Fruit fly (Drosophila melanogaster): ENCODE measurements around the gene CG43248.

Gene CG43248

DNA sequence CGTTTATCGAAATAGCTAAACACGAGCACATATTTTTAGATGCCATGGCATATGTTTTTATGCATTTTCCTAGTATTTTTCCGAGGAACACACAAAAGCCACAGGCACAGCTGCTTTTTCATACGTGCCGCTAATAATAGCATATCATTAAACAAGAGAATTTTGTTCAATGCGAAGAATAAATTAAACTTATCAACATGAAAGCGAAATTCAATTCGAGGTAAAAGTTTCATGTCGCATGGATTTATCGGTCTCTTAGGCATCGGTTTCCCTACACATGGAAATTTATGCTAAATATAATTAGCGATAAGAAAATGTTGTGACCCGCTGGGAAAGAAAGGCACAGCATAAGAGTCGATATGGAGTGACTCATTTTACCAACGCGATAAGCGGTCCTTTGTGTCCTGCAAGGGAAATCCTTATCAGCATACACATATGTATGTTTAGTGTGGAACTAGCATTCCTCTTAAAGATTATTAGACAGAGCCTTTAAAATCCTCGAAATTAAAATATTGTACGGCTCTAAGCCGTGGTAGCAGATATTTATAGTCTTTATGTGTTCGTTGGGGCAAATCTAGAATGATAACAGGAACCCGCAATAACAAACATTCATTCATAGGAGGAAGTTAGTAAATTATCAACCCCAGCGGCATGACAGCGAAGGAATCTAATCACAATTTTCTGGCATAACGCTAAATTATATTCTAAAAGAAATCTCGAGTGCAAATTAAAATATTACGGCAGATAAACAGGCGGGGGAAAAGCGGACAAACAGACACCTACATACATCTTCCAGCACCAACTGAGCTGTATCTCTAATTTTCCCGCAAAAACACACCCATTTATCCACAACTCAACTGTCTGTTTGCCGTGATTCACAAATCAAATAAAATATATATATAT lies at the start of gene CG43248:
TSS of gene CG43248 (minus strand) at position 51 of the 903 bp plus-strand sequence.
- peak; percentile 80 for TF ChIP-seq noc (tag; optimal IDR thresholded peaks at IDR 0.05)

DNA sequence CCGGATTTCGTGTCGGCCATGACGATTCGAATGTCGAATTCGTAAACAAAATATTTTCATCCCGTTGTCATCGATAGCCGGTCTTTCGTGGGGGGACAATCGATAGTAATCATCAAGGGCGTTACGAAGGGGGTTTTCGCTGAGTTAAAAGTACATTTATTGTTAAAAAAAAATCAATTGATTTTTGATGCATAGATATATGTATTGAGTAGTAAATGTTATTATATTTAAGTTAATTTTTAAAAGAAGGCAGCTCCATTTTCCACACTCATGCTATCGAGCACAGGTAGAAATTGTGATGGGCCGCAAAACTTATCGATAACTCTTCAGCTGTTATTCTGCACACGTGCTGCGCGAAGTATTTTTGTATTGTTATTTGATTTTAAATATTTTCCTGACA lies 49.2 kb upstream of the CG43248 start, which contains the start of the genes mrn and CG12301:
TSS of gene mrn (minus strand) at position 51 of the 400 bp plus-strand sequence.
TSS of gene CG12301 (plus strand) at position 314 of the 400 bp plus-strand sequence.
- TF ChIP-seq noc (tag; optimal IDR thresholded peaks at IDR 0.05) = no peak

DNA sequence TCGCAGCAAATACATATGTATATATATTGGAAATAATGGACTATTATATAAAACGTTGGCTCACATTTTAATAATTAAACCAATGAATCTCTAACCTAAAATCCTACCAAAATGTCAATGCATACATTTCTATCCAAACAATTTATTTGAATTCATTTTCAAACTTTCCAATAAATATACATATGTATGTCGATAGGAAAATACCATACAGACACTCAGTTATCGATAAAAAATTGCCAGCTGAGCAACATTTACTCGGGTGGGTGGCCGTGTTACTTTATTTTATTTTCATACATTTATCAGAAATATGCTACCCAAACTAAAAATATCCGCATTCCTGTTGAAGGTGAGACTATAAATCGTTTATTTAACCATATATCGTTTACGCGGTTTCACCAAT lies 45.1 kb upstream of the CG43248 start, which contains the start of gene Ufsp2:
TSS of gene Ufsp2 (plus strand) at position 214 of the 400 bp plus-strand sequence.
- TF ChIP-seq noc (tag; optimal IDR thresholded peaks at IDR 0.05) = no peak

DNA sequence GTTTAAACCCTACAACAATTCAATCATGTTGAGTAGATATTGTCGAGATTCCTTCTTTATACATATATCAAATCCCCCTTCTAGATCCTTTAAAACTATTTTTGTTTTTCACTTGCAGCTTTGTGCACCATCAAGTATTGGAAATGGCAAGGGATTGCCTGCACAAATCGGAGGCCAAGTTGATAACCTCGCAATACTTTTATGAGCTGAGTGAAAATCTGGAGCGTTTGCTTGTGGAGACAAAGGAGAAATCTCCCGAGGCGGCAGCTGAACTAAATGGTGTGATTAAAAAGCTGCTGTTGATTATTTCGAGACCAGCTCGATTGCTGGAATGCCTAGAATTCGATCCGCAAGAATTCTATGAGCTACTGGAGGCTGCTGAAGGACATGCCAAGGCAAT lies 39.3 kb upstream of the CG43248 start:
- TF ChIP-seq noc (tag; optimal IDR thresholded peaks at IDR 0.05) = no peak

DNA sequence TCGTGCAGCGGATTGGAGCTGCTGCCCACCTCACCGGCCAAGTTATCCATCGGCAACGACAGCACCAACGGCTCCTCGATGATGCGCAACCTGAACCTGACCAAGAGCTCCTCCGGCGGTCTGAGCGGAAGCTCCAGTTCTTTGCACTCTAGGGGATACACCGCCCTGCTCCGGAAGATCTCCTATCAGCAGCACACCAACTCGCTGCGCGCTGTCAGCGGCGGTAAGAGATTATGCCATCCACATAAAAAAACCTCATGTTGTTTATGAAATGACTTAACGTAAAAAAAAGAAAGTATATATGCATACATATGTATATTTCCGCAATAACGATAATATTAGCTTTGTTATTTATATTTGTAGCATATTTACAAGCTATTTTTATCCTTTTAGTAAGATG lies 37.5 kb upstream of the CG43248 start:
- no peak for TF ChIP-seq noc (tag; optimal IDR thresholded peaks at IDR 0.05)

DNA sequence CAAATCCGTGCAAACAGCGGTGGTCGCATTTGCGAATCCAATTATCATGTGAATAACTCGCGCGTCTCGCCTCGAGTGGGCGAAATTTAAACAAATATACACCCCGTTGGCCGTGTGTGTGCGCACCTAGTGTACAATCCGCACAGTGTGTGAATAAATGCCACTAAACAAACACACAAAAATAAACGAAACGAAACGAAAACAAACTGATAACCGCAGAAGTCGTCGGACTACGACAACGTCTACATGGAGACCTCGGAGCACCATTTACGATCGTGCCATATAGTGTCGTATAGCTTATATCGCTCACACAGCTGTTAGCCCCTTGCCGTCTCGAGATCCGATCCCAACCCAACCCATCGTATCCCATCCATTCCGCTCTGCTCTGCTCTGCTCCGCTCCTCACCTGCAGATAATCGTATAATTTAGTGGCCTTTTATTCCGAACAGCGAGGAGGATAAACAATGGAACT lies 35.2 kb upstream of the CG43248 start:
- TF ChIP-seq noc (tag; optimal IDR thresholded peaks at IDR 0.05) = peak; percentile 86

DNA sequence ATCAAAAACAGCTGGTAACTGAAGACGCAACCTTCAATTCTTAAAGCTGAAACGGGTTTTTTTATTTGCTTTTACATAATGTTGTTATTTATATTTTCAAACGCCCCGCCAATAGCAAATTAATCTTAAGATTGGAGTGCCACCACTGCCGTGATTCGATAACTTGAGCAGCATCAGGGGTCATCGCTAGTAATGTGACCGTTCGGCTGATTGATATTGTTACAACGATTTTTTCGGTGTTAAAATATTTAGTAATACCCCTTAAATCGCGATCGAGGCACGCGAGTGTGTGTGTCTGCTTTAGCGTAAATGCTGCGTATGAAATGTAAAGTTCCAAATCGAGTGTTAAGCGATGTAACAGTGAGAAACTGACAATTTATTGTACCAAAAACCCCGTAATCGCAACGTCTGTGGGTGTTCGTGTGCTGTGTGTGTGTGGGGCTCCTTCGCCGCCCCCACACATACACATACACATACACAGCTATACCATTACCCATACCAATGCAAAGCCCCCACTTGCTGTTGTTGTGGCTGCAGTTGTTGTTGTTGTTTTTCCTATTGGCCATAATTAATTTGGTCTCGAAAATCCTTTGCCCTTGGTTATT lies 34.7 kb upstream of the CG43248 start, which contains the start of gene dop:
TSS of gene dop (plus strand) at position 185 of the 605 bp plus-strand sequence.
- no peak for TF ChIP-seq noc (tag; optimal IDR thresholded peaks at IDR 0.05)

DNA sequence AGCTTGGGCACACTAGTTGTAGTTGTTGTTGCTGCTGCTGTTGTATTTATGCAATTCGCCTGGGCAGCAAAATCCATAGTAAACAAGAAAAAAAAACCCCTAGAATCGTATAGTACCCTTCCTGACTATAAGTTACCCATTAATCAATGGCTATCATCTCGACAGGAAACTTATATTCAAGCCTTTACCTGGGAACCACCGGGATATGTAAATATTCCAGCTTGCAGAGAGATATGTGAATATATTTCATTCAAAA lies 32.5 kb upstream of the CG43248 start:
- TF ChIP-seq noc (tag; optimal IDR thresholded peaks at IDR 0.05) = no peak

DNA sequence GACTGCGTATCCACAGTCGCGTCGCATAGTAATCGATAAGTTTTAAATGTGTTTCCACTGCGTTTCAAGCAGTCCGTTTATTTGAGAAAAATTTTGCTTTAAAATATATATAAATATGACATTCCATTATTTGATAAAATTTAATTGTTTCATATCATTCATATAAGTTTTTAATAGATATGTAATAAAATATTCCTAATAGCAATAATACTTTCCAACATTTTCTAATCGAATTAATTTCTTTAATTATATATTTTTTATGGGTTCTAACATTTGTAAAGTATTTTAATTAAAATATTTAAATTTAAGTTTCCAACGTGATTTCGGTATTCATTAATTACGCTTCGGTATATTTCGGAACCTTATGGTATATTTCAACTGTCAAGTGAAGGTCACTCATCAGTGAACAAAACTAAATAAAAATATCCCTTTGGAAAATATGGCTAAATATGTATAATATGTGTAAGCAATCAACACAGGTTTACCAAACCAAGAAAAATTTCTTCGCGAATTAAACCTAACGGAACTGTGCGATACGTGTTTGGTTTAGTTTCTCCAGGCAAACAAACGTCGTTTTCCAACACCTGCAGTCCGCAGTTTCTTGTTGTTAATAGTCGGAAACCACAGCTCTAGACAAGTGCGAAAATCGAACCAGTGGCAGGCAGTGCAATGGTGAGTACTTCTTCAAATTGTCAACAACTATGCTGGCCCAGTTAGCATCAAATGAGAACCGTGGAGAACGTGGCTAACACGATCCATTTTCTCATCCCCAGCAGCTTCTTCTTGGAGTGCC lies 32.0 kb upstream of the CG43248 start, which contains the start of the genes CG7739 and SCCRO:
TSS of gene CG7739 (minus strand) at position 8 of the 793 bp plus-strand sequence.
TSS of gene SCCRO (plus strand) at position 370 of the 793 bp plus-strand sequence.
- no peak for TF ChIP-seq noc (tag; optimal IDR thresholded peaks at IDR 0.05)

DNA sequence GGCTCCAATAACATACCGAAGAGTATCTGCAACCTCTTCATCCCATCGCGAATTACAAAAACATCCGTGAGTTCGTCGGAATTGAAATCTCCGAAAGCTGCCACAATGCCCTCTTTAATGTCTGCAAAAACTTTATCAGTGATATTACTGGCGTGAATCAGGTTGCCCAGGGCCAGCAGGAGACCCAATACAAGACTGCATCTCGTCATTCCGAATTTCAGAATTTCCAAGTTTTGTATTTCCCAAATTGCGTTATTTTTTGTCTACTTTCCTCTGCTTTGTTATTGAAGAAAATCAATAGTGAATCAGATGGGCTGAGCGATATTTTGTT lies 31.4 kb upstream of the CG43248 start:
- no peak for TF ChIP-seq noc (tag; optimal IDR thresholded peaks at IDR 0.05)

DNA sequence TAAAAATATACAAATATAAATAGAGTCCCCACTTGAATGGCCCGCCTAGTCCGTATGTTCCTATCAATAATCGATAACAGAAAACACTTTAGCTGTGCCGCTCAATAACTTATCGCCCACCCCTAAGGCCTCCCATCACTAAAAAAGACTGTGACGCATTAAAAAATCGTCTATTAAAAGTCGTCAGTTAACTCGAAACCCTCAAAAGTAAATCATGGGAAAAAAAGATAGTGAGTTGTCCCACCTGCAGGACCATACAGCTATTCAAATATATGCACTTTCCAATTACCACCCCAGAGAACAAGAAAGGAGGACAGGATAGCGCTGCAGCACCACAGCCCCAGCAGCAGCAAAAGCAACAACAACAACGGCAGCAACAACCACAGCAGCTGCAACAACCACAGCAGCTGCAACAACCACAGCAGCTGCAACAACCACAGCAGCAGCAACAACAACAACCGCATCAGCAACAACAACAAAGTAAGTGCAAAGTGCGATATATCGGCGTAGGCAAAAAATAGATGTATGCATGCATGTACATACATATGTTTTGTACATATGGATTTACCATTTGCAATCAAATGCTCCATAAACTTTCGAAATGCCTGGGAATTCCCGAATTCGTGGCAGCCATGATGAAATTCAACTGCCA lies 22.8 kb upstream of the CG43248 start, which contains the start of gene AGO2:
TSS of gene AGO2 (plus strand) at position 121 of the 652 bp plus-strand sequence.
- no peak for TF ChIP-seq noc (tag; optimal IDR thresholded peaks at IDR 0.05)

DNA sequence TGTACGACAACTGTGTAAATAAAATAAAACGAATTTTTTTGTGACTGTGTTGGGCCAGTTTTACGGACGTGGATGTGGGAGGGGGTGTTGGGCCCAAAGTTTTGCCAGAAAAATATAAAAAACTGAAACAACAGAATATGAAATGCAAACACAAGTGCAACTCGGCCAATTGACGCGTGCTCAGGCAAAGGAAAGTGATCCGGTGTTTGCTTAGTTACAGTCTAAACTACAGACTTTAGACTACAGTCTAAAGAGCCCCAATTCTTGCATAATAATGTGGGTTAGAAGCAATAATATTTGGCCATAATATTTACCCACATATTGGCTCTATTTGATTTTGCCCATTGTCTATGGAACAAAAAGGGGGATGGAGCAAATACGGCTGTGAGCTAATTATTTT lies 17.6 kb upstream of the CG43248 start:
- TF ChIP-seq noc (tag; optimal IDR thresholded peaks at IDR 0.05) = peak; percentile 9

DNA sequence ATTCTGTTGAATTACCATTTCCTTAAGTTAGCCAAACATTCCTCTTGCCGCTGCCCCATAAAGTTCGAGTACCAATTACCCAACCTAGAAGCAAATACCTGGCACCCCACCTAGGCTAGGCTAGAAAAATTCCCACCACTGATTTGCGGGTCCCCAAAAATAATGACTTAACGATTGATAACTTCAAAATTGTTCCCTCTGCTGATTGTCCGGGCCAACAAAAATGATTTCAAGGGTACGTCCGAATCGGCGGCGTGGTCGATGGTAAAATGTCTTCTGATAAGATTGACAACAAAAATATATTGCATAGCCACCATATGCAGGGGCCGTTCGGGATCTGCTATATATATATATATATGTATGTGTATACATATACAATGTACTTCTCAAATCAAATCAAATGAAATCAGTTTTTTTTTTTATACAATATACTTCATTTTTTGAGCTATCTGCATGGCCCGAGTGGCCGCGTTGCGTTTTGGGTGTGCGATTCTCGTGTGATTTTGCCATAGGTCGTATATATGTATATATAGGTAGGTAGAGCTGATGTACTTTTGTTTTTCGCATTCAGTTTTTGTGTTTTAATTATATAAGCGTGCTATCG lies 16.0 kb upstream of the CG43248 start:
- no peak for TF ChIP-seq noc (tag; optimal IDR thresholded peaks at IDR 0.05)

DNA sequence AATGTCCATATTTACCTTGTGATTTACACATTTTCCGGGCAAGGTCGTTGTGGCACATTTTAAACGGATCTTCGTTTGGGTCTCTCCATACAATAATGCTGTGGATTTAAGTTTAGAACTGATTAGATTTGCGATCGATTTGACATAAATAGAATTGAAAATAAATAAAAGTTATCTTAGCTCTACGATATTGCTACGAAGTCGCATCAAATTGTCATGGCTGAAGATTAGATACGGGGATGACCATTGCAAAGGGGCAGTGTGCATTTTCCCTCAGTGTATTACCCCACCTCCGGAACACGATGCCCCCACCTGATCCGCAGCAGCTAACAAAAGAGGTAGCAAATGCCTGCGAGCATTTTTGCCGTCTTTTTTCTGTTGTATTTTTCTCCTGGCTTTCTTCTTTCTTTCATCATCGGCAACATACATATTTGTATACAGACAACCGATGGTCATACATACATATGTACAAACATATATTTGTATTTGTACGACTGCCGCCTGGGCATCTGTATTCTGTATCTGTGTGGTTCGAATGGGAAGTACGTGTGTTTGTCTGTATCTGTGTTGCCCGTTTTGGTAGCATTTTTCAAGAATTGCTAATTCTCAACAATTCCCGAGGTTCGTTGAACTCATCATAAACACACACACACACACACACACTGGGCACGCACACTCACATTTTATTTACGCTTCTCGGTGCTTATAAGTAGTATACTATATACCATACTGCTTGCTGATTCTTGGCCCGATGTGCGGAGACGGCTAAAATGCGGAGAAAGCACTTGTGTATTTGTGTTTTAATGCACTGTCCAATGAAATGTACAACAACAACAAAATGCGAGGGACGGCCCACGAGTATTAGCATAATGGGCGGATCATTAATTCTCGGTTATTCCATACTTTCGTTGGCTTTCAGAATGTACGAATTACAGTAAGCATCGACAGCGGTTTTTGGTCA lies 13.5 kb upstream of the CG43248 start:
- TF ChIP-seq noc (tag; optimal IDR thresholded peaks at IDR 0.05) = no peak

All from whole organism, larva.